Worm (Caenorhabditis elegans) whole organism, mixed stage, embryonic: ENCODE data around the gene sre-47.
"Not testable (repeated sequence)": the region's sequence is repeated elsewhere in the genome, so short reads cannot be mapped to it uniquely, and the experiment has no call there.

Experiments
- M03D4.4 ChIP-seq: sonication (generic microtip); optimal IDR thresholded peaks from 2 replicates; lab custom pipeline; 2017; ENCODE audit warnings: mild to moderate bottlenecking, missing genetic modification characterization, missing compliant biosample characterization
- bed-3 ChIP-seq: fragments of 200-800 bp; sonication (Bioruptor generic); optimal IDR thresholded peaks from 3 replicates; lab custom pipeline; 2018; ENCODE audit warnings: mild to moderate bottlenecking, missing genetic modification characterization, moderate library complexity, missing compliant biosample characterization
- ceh-39 ChIP-seq: fragments of 150-350 bp; optimal IDR thresholded peaks from 2 replicates; lab custom pipeline; 2014; ENCODE audit warnings: missing biosample characterization, missing genetic modification characterization
- ceh-43 ChIP-seq: fragments of 200-800 bp; sonication (Bioruptor generic); optimal IDR thresholded peaks from 2 replicates; lab custom pipeline; 2018; ENCODE audit warnings: mild to moderate bottlenecking, missing genetic modification characterization, moderate library complexity, missing compliant biosample characterization
- ceh-83 ChIP-seq: fragments of 200-800 bp; sonication (Bioruptor generic); optimal IDR thresholded peaks from 2 replicates; lab custom pipeline; 2018; ENCODE audit warnings: mild to moderate bottlenecking, missing genetic modification characterization, missing compliant biosample characterization
- ces-1 ChIP-seq: fragments of 150-350 bp; optimal IDR thresholded peaks from 2 replicates; lab custom pipeline; 2014; ENCODE audit warnings: missing biosample characterization, missing genetic modification reagents, missing genetic modification characterization
- cnd-1 ChIP-seq: fragments of 200-800 bp; sonication (Bioruptor generic); optimal IDR thresholded peaks from 2 replicates; lab custom pipeline; 2018; ENCODE audit warnings: mild to moderate bottlenecking, missing genetic modification characterization, missing compliant biosample characterization
- drap-1 ChIP-seq: fragments of 200-800 bp; sonication (Bioruptor generic); optimal IDR thresholded peaks from 3 replicates; lab custom pipeline; 2018; ENCODE audit warnings: mild to moderate bottlenecking, missing genetic modification characterization, missing compliant biosample characterization
- elt-1 ChIP-seq: sonication (generic microtip); optimal IDR thresholded peaks from 2 replicates; lab custom pipeline; 2017; ENCODE audit warnings: missing genetic modification characterization, mild to moderate bottlenecking, missing compliant biosample characterization, antibody characterized with exemption, moderate library complexity, borderline replicate concordance; ENCODE audit not compliant: insufficient read depth
- elt-3 ChIP-seq: fragments of 150-350 bp; optimal IDR thresholded peaks from 2 replicates; lab custom pipeline; 2014; ENCODE audit warnings: missing biosample characterization, missing genetic modification characterization
- flh-1 ChIP-seq: fragments of 200-800 bp; sonication (Bioruptor generic); optimal IDR thresholded peaks from 2 replicates; lab custom pipeline; 2018; ENCODE audit warnings: mild to moderate bottlenecking, missing genetic modification characterization, moderate library complexity, missing compliant biosample characterization
- ham-2 ChIP-seq: fragments of 200-800 bp; sonication (Bioruptor generic); optimal IDR thresholded peaks from 2 replicates; lab custom pipeline; 2018; ENCODE audit warnings: mild to moderate bottlenecking, missing genetic modification characterization, missing compliant biosample characterization
- hlh-1 ChIP-seq: fragments of 150-350 bp; optimal IDR thresholded peaks from 2 replicates; lab custom pipeline; 2014; ENCODE audit warnings: missing biosample characterization, missing genetic modification reagents, missing genetic modification characterization
- lin-13 ChIP-seq: fragments of 150-350 bp; optimal IDR thresholded peaks from 2 replicates; lab custom pipeline; 2014; ENCODE audit warnings: missing biosample characterization, missing genetic modification characterization
- lin-32 ChIP-seq: fragments of 200-800 bp; sonication (Bioruptor generic); optimal IDR thresholded peaks from 2 replicates; lab custom pipeline; 2018; ENCODE audit warnings: mild to moderate bottlenecking, missing genetic modification characterization, missing compliant biosample characterization
- lsy-2 ChIP-seq: fragments of 150-350 bp; optimal IDR thresholded peaks from 2 replicates; lab custom pipeline; 2014; ENCODE audit warnings: missing biosample characterization, missing genetic modification characterization
- mab-5 ChIP-seq: fragments of 150-350 bp; optimal IDR thresholded peaks from 2 replicates; lab custom pipeline; 2014; ENCODE audit warnings: missing biosample characterization, missing genetic modification characterization
- mep-1 ChIP-seq: fragments of 150-350 bp; optimal IDR thresholded peaks from 2 replicates; lab custom pipeline; 2017; ENCODE audit warnings: missing biosample characterization, missing genetic modification reagents, missing genetic modification characterization, inconsistent platforms
- mls-2 ChIP-seq: sonication (generic microtip); optimal IDR thresholded peaks from 2 replicates; lab custom pipeline; 2016; ENCODE audit warnings: mild to moderate bottlenecking, missing genetic modification characterization, moderate library complexity, missing compliant biosample characterization
- nhr-2 ChIP-seq: fragments of 150-350 bp; optimal IDR thresholded peaks from 2 replicates; lab custom pipeline; 2014; ENCODE audit warnings: missing biosample characterization, missing genetic modification characterization
- nhr-28 ChIP-seq: fragments of 150-350 bp; optimal IDR thresholded peaks from 2 replicates; lab custom pipeline; 2014; ENCODE audit warnings: missing biosample characterization, missing genetic modification characterization
- nhr-76 ChIP-seq: sonication (generic microtip); optimal IDR thresholded peaks from 2 replicates; lab custom pipeline; 2017; ENCODE audit warnings: missing biosample characterization, missing genetic modification characterization
- pha-4 ChIP-seq: fragments of 150-350 bp; optimal IDR thresholded peaks from 2 replicates; lab custom pipeline; 2018; ENCODE audit warnings: missing biosample characterization, missing genetic modification reagents, missing genetic modification characterization
- sem-2 ChIP-seq: fragments of 200-800 bp; sonication (Bioruptor generic); optimal IDR thresholded peaks from 2 replicates; lab custom pipeline; 2018; ENCODE audit warnings: mild to moderate bottlenecking, missing genetic modification characterization, missing compliant biosample characterization
- sptf-1 ChIP-seq: sonication (generic microtip); optimal IDR thresholded peaks from 2 replicates; lab custom pipeline; 2017; ENCODE audit warnings: mild to moderate bottlenecking, missing genetic modification characterization, moderate library complexity, missing compliant biosample characterization
- unc-39 ChIP-seq: fragments of 150-350 bp; optimal IDR thresholded peaks from 2 replicates; lab custom pipeline; 2014; ENCODE audit warnings: missing biosample characterization, missing genetic modification characterization
- unc-62 ChIP-seq: fragments of 150-350 bp; optimal IDR thresholded peaks from 2 replicates; lab custom pipeline; 2014; ENCODE audit warnings: missing biosample characterization, missing genetic modification reagents, missing genetic modification characterization
- zip-8 ChIP-seq: fragments of 150-350 bp; optimal IDR thresholded peaks from 2 replicates; lab custom pipeline; 2014; ENCODE audit warnings: missing biosample characterization, missing genetic modification characterization
- ztf-11 ChIP-seq: fragments of 150-350 bp; optimal IDR thresholded peaks from 2 replicates; lab custom pipeline; 2014; ENCODE audit warnings: missing biosample characterization, missing genetic modification characterization

sre-47 gene

ce11 chrII:13984551-13984950, at the start of gene sre-47:
Gene sre-47 (minus strand): TSS chrII:13984651.
- TF ChIP-seq bed-3: no peak
- no peak for TF ChIP-seq ces-1 (GFP tag; lab: Kevin White, UChicago)
- TF ChIP-seq elt-1 (tag; lab: Kevin White, UChicago): no peak
- no peak for TF ChIP-seq flh-1 (GFP tag; lab: Kevin White, UChicago)
- no peak for TF ChIP-seq unc-39 (tag; lab: Kevin White, UChicago)
- TF ChIP-seq M03D4.4 (tag; lab: Kevin White, UChicago): no peak
- no peak for TF ChIP-seq hlh-1 (tag; lab: Kevin White, UChicago)

- TF ChIP-seq mls-2 (tag; lab: Kevin White, UChicago): peak; percentile 8
- TF ChIP-seq mab-5: no peak
- TF ChIP-seq lin-32: no peak
- no peak for TF ChIP-seq ham-2
- no peak for TF ChIP-seq ceh-83 (GFP tag; lab: Kevin White, UChicago)
- TF ChIP-seq, all 35 proteins: peak for 1
These were observed 48.3 kb upstream of the sre-47 start for ce11 chrII:14032705-14033104.

ce11 chrII:14021230-14021629, 36.8 kb upstream of the sre-47 start, which contains the start of gene F01D5.10:
Gene F01D5.10 (minus strand): TSS chrII:14021330.
- not testable (repeated sequence) for TF ChIP-seq unc-62 (GFP tag; lab: Kevin White, UChicago); lsy-2 (tag; lab: Kevin White, UChicago); ztf-11

ce11 chrII:14019625-14020024, 35.2 kb upstream of the sre-47 start:
- TF ChIP-seq M03D4.4 (tag; lab: Kevin White, UChicago) (peak; percentile 16), mls-2 (tag; lab: Kevin White, UChicago) (peak; percentile 42), sptf-1 (peak; percentile 60), drap-1 (peak; percentile 10)

ce11 chrII:14018887-14019286, 34.4 kb upstream of the sre-47 start:
- TF ChIP-seq mep-1 (tag; lab: Kevin White, UChicago) (no peak), M03D4.4 (tag; lab: Kevin White, UChicago) (no peak), lin-32 (no peak), bed-3 (no peak), flh-1 (GFP tag; lab: Kevin White, UChicago) (no peak), cnd-1 (tag; lab: Kevin White, UChicago) (no peak), lsy-2 (tag; lab: Kevin White, UChicago) (no peak), ceh-39 (no peak), unc-62 (GFP tag; lab: Kevin White, UChicago) (no peak), ceh-43 (GFP tag; lab: Kevin White, UChicago) (no peak), zip-8 (tag; lab: Kevin White, UChicago) (no peak), pha-4 (no peak), hlh-1 (tag; lab: Kevin White, UChicago) (no peak), ztf-11 (no peak), sem-2 (GFP tag; lab: Kevin White, UChicago) (no peak)

ce11 chrII:14018192-14018591, 33.7 kb upstream of the sre-47 start:
- TF ChIP-seq lin-13 (tag; lab: Kevin White, UChicago) (peak; percentile 39), sem-2 (GFP tag; lab: Kevin White, UChicago) (no peak), nhr-76 (tag; lab: Kevin White, UChicago) (no peak), drap-1 (peak; percentile 26), sptf-1 (peak; percentile 59), mep-1 (tag; lab: Kevin White, UChicago) (peak; percentile 58), ceh-83 (GFP tag; lab: Kevin White, UChicago) (peak; percentile 63), cnd-1 (tag; lab: Kevin White, UChicago) (peak; percentile 34), mab-5 (no peak)

ce11 chrII:14016865-14017264, 32.4 kb upstream of the sre-47 start, which contains the start of gene cyp-37A1:
Gene cyp-37A1 (minus strand): TSS chrII:14016965.
- TF ChIP-seq flh-1 (GFP tag; lab: Kevin White, UChicago) (no peak), ham-2 (no peak), pha-4 (no peak), bed-3 (no peak), unc-39 (tag; lab: Kevin White, UChicago) (no peak), drap-1 (no peak), sptf-1 (no peak), cnd-1 (tag; lab: Kevin White, UChicago) (no peak), elt-3 (tag; lab: Kevin White, UChicago) (no peak), elt-1 (tag; lab: Kevin White, UChicago) (no peak), nhr-2 (tag; lab: Kevin White, UChicago) (no peak), nhr-28 (tag; lab: Kevin White, UChicago) (no peak)
